Fruit fly (Drosophila melanogaster) whole organism, prepupa: Measurements from ENCODE around the gene Pfdn1.

Source experiments
- Blimp-1 ChIP-seq: fragments of 200-800 bp; sonication (Bioruptor generic); optimal IDR thresholded peaks from 3 replicates; lab custom pipeline; 2017; ENCODE audit warnings: missing biosample characterization, missing genetic modification characterization, mild to moderate bottlenecking, moderate library complexity, missing genetic modification reagents
- CG10631 ChIP-seq: fragments of 200-800 bp; sonication (Bioruptor generic); optimal IDR thresholded peaks from 2 replicates; lab custom pipeline; 2016; ENCODE audit warnings: missing biosample characterization, missing genetic modification characterization
- CG11762 ChIP-seq: fragments of 200-800 bp; sonication (Bioruptor generic); optimal IDR thresholded peaks from 3 replicates; lab custom pipeline; 2016; ENCODE audit warnings: missing biosample characterization, missing genetic modification characterization; ENCODE audit not compliant: insufficient read depth
- CG1621 ChIP-seq: fragments of 200-800 bp; sonication (Bioruptor generic); optimal IDR thresholded peaks from 3 replicates; lab custom pipeline; 2018; ENCODE audit warnings: missing biosample characterization, mild to moderate bottlenecking, missing genetic modification characterization
- CG16779 ChIP-seq: fragments of 200-800 bp; sonication (Bioruptor generic); optimal IDR thresholded peaks from 3 replicates; lab custom pipeline; 2017; ENCODE audit warnings: missing biosample characterization, mild to moderate bottlenecking, missing genetic modification characterization
- CG3032 ChIP-seq: fragments of 200-800 bp; optimal IDR thresholded peaks from 2 replicates; lab custom pipeline; 2019; ENCODE audit warnings: missing biosample characterization, mild to moderate bottlenecking, missing genetic modification characterization, moderate library complexity
- CG6163 ChIP-seq: fragments of 200-800 bp; sonication (Bioruptor generic); IDR thresholded peaks from 3 replicates; pipeline ENCODE4 v1.3.6; 2022; ENCODE audit warnings: missing biosample characterization, missing genetic modification characterization
- CG6792 ChIP-seq: fragments of 200-800 bp; sonication (Bioruptor generic); optimal IDR thresholded peaks from 3 replicates; lab custom pipeline; 2016; ENCODE audit warnings: missing biosample characterization, missing genetic modification characterization
- CG6808 ChIP-seq: fragments of 200-800 bp; sonication (Bioruptor generic); optimal IDR thresholded peaks from 3 replicates; lab custom pipeline; 2017; ENCODE audit warnings: missing biosample characterization, missing genetic modification characterization, mild to moderate bottlenecking, moderate library complexity, missing genetic modification reagents
- CG6854 ChIP-seq: fragments of 200-800 bp; sonication (Bioruptor generic); optimal IDR thresholded peaks from 2 replicates; lab custom pipeline; 2017; ENCODE audit warnings: missing biosample characterization, mild to moderate bottlenecking, missing genetic modification characterization
- CG8319 ChIP-seq: fragments of 200-800 bp; sonication (Bioruptor generic); optimal IDR thresholded peaks from 3 replicates; lab custom pipeline; 2016; ENCODE audit warnings: missing biosample characterization, missing genetic modification characterization
- Eip78C ChIP-seq: fragments of 200-800 bp; sonication (Bioruptor generic); peaks from one replicate; lab custom pipeline; 2016; ENCODE audit warnings: missing biosample characterization, missing genetic modification characterization
- Eip93F ChIP-seq: fragments of 200-800 bp; sonication (Bioruptor generic); optimal IDR thresholded peaks from 2 replicates; lab custom pipeline; 2016; ENCODE audit warnings: missing biosample characterization, mild to moderate bottlenecking, missing genetic modification characterization
- Ets21C ChIP-seq: fragments of 200-800 bp; sonication (Bioruptor generic); optimal IDR thresholded peaks from 3 replicates; lab custom pipeline; 2016; ENCODE audit warnings: missing biosample characterization, missing genetic modification characterization
- Gug ChIP-seq: fragments of 200-800 bp; sonication (Bioruptor generic); IDR thresholded peaks from 2 replicates; pipeline ENCODE4 v1.3.6; 2022; ENCODE audit warnings: missing biosample characterization, missing genetic modification characterization
- Hr39 ChIP-seq: fragments of 200-800 bp; sonication (Bioruptor generic); optimal IDR thresholded peaks from 2 replicates; lab custom pipeline; 2016; ENCODE audit warnings: missing biosample characterization, missing genetic modification characterization
- Hr4 ChIP-seq: fragments of 200-800 bp; sonication (Bioruptor generic); optimal IDR thresholded peaks from 3 replicates; lab custom pipeline; 2016; ENCODE audit warnings: missing biosample characterization, missing genetic modification characterization
- Lpt ChIP-seq: fragments of 200-800 bp; sonication (Bioruptor generic); optimal IDR thresholded peaks from 3 replicates; lab custom pipeline; 2016; ENCODE audit warnings: missing biosample characterization, missing genetic modification characterization
- Met ChIP-seq: fragments of 200-800 bp; sonication (Bioruptor generic); optimal IDR thresholded peaks from 3 replicates; lab custom pipeline; 2016; ENCODE audit warnings: missing biosample characterization, missing genetic modification characterization
- Sox14 ChIP-seq: fragments of 200-800 bp; sonication (Bioruptor generic); optimal IDR thresholded peaks from 3 replicates; lab custom pipeline; 2016; ENCODE audit warnings: missing biosample characterization, missing genetic modification characterization
- Sox15 ChIP-seq: fragments of 200-800 bp; sonication (Bioruptor generic); optimal IDR thresholded peaks from 3 replicates; lab custom pipeline; 2016; ENCODE audit warnings: missing biosample characterization, missing genetic modification characterization
- acj6 ChIP-seq: fragments of 200-800 bp; sonication (Bioruptor generic); optimal IDR thresholded peaks from 3 replicates; lab custom pipeline; 2016; ENCODE audit warnings: missing biosample characterization, missing genetic modification characterization
- cyc ChIP-seq: fragments of 200-800 bp; sonication (Bioruptor generic); optimal IDR thresholded peaks from 3 replicates; lab custom pipeline; 2016; ENCODE audit warnings: missing biosample characterization, missing genetic modification characterization
- dac ChIP-seq: fragments of 200-800 bp; sonication (Bioruptor generic); optimal IDR thresholded peaks from 2 replicates; lab custom pipeline; 2017; ENCODE audit warnings: missing biosample characterization, mild to moderate bottlenecking, missing genetic modification characterization
- fd59A ChIP-seq: fragments of 200-800 bp; sonication (Bioruptor generic); optimal IDR thresholded peaks from 2 replicates; lab custom pipeline; 2017; ENCODE audit warnings: missing biosample characterization, mild to moderate bottlenecking, missing genetic modification characterization, missing genetic modification reagents
- fkh ChIP-seq: fragments of 200-800 bp; sonication (Bioruptor generic); optimal IDR thresholded peaks from 3 replicates; lab custom pipeline; 2017; ENCODE audit warnings: missing biosample characterization, mild to moderate bottlenecking, missing genetic modification characterization, moderate library complexity
- net ChIP-seq: fragments of 200-800 bp; sonication (Bioruptor generic); optimal IDR thresholded peaks from 3 replicates; lab custom pipeline; 2016; ENCODE audit warnings: missing biosample characterization, missing genetic modification characterization
- ss ChIP-seq, 2 experiments: fragments of 200-800 bp; sonication (Bioruptor generic); optimal IDR thresholded peaks; 2 replicates in 1 of 2; 3 replicates in 1 of 2; lab custom pipeline; 2017 to 2018; ENCODE audit warnings: mild to moderate bottlenecking in 2 of 2, missing biosample characterization in 2 of 2, missing genetic modification characterization in 2 of 2, moderate library complexity in 1 of 2
- svp ChIP-seq: fragments of 200-800 bp; sonication (Bioruptor generic); peaks from one replicate; lab custom pipeline; 2016; ENCODE audit warnings: missing biosample characterization, missing genetic modification characterization
- topi ChIP-seq: fragments of 200-800 bp; sonication (Bioruptor generic); optimal IDR thresholded peaks from 3 replicates; lab custom pipeline; 2016; ENCODE audit warnings: missing biosample characterization, missing genetic modification characterization
- vri ChIP-seq: fragments of 200-800 bp; sonication (Bioruptor generic); optimal IDR thresholded peaks from 3 replicates; lab custom pipeline; 2016; ENCODE audit warnings: missing biosample characterization, mild to moderate bottlenecking, missing genetic modification characterization

Gene Pfdn1

dm6 chr2L:6078757-6079351 lies 10.0 kb downstream of the Pfdn1 start (continued):
- TF ChIP-seq CG3032 (tag; lab: Kevin White, UChicago), result no peak

dm6 chr2L:6080329-6080728 lies 11.4 kb downstream of the Pfdn1 start:
- TF ChIP-seq Eip93F (GFP tag; lab: Kevin White, UChicago), result no peak
- peak; percentile 28; the same call in 1 of the 3 replicates for TF ChIP-seq CG6163 (GFP tag; lab: Robert Waterston, UW)
- peak; percentile 39 for TF ChIP-seq CG16779
- TF ChIP-seq fkh, result peak; percentile 91

- TF ChIP-seq Sox15 (GFP tag; lab: Kevin White, UChicago) (no peak), CG6792 (GFP tag; lab: Kevin White, UChicago) (no peak), fd59A (GFP tag; lab: Kevin White, UChicago) (no peak), Ets21C (no peak), Blimp-1 (GFP tag; lab: Kevin White, UChicago) (peak; percentile 42), Met (peak; percentile 100), ss (GFP tag; optimal IDR thresholded peaks at IDR 0.05; lab: Kevin White, UChicago) (peak; percentile 54 to 73), CG6854 (peak; percentile 72), topi (GFP tag; lab: Kevin White, UChicago) (no peak), Hr39 (GFP tag; lab: Kevin White, UChicago) (peak; percentile 4), CG16779 (no peak), svp (GFP tag; lab: Kevin White, UChicago) (peak; percentile 93), CG6163 (GFP tag; lab: Robert Waterston, UW) (peak; percentile 29; the same call in 1 of the 3 replicates), Eip78C (peak; percentile 93), cyc (GFP tag; lab: Kevin White, UChicago) (no peak), CG8319 (GFP tag; lab: Kevin White, UChicago) (no peak), Eip93F (GFP tag; lab: Kevin White, UChicago) (peak; percentile 73)
Measured at dm6 chr2L:6081134-6081832, 12.4 kb downstream of the Pfdn1 start.

- TF ChIP-seq Sox15 (GFP tag; lab: Kevin White, UChicago) (no peak), svp (GFP tag; lab: Kevin White, UChicago) (peak; percentile 68), CG6854 (peak; percentile 13), Sox14 (GFP tag; lab: Kevin White, UChicago) (peak; percentile 41), CG11762 (GFP tag; lab: Kevin White, UChicago) (no peak), Gug (GFP tag; lab: Robert Waterston, UW) (no peak), fd59A (GFP tag; lab: Kevin White, UChicago) (no peak), net (GFP tag; lab: Kevin White, UChicago) (no peak), dac (GFP tag; lab: Kevin White, UChicago) (no peak), Met (peak; percentile 90), Lpt (GFP tag; lab: Kevin White, UChicago) (no peak), Hr4 (GFP tag; lab: Kevin White, UChicago) (no peak), Eip78C (peak; percentile 71), Blimp-1 (GFP tag; lab: Kevin White, UChicago) (peak; percentile 54), CG1621 (tag; lab: Kevin White, UChicago) (no peak), CG6808 (no peak), acj6 (GFP tag; lab: Kevin White, UChicago) (no peak), CG10631 (GFP tag; lab: Kevin White, UChicago) (no peak), vri (GFP tag; lab: Kevin White, UChicago) (peak; percentile 84), CG6792 (GFP tag; lab: Kevin White, UChicago) (no peak)
- TF ChIP-seq, all 60 proteins: peak for 7
Measured at dm6 chr2L:6082157-6082645, 13.3 kb downstream of the Pfdn1 start, which contains the start of gene Kr-h1. TSS of gene Kr-h1 (plus strand) at chr2L:6082603.
